Fruit fly (Drosophila melanogaster) whole organism, pupa: Measurements from ENCODE around the gene h-cup.

Experiments used
- CG10348 ChIP-seq: fragments of 200-800 bp; sonication (Bioruptor generic); IDR thresholded peaks from 2 replicates; pipeline ENCODE4 v1.3.6; 2022; ENCODE audit warnings: missing biosample characterization, missing genetic modification characterization
- CG13204 ChIP-seq: fragments of 200-800 bp; sonication (Bioruptor generic); optimal IDR thresholded peaks from 2 replicates; lab custom pipeline; 2018; ENCODE audit warnings: missing biosample characterization, mild to moderate bottlenecking, missing genetic modification characterization, moderate library complexity
- CG15710 ChIP-seq: fragments of 200-800 bp; sonication (Bioruptor generic); optimal IDR thresholded peaks from 2 replicates; lab custom pipeline; 2018; ENCODE audit warnings: missing biosample characterization, mild to moderate bottlenecking, missing genetic modification characterization, moderate library complexity
- CG17806 ChIP-seq: fragments of 200-800 bp; sonication (Bioruptor generic); optimal IDR thresholded peaks from 2 replicates; lab custom pipeline; 2018; ENCODE audit warnings: missing biosample characterization, mild to moderate bottlenecking, missing genetic modification characterization, moderate library complexity
- CG8159 ChIP-seq: fragments of 200-800 bp; sonication (Bioruptor generic); optimal IDR thresholded peaks from 3 replicates; lab custom pipeline; 2018; ENCODE audit warnings: missing biosample characterization, mild to moderate bottlenecking, missing genetic modification characterization, moderate library complexity
- CG8301 ChIP-seq: fragments of 200-800 bp; sonication (Bioruptor generic); optimal IDR thresholded peaks from 2 replicates; lab custom pipeline; 2018; ENCODE audit warnings: missing biosample characterization, mild to moderate bottlenecking, missing genetic modification characterization
- D1 ChIP-seq: fragments of 200-800 bp; sonication (Bioruptor generic); optimal IDR thresholded peaks from 2 replicates; lab custom pipeline; 2018; ENCODE audit warnings: missing biosample characterization, mild to moderate bottlenecking, missing genetic modification characterization, moderate library complexity
- EcR ChIP-seq: fragments of 200-800 bp; sonication (Bioruptor generic); optimal IDR thresholded peaks from 3 replicates; lab custom pipeline; 2019; ENCODE audit warnings: missing biosample characterization, missing genetic modification characterization, mild to moderate bottlenecking, moderate library complexity, missing genetic modification reagents
- Ets98B ChIP-seq: fragments of 200-800 bp; sonication (Bioruptor generic); IDR thresholded peaks from 2 replicates; pipeline ENCODE4 v1.3.6; 2022; ENCODE audit warnings: missing biosample characterization, missing genetic modification characterization
- Pif1B ChIP-seq: fragments of 200-800 bp; sonication (Bioruptor generic); optimal IDR thresholded peaks from 3 replicates; lab custom pipeline; 2016; ENCODE audit warnings: missing biosample characterization, missing genetic modification characterization
- fd96Ca ChIP-seq: fragments of 200-800 bp; sonication (Bioruptor generic); IDR thresholded peaks from 3 replicates; pipeline ENCODE4 v1.3.6; 2022; ENCODE audit warnings: missing biosample characterization, missing genetic modification characterization
- gl ChIP-seq: fragments of 200-800 bp; sonication (Bioruptor generic); optimal IDR thresholded peaks from 2 replicates; lab custom pipeline; 2018; ENCODE audit warnings: missing biosample characterization, mild to moderate bottlenecking, missing genetic modification characterization
- rn ChIP-seq: fragments of 200-800 bp; sonication (Bioruptor generic); IDR thresholded peaks from 2 replicates; pipeline ENCODE4 v1.3.6; 2022; ENCODE audit warnings: missing biosample characterization, missing genetic modification characterization

dm6 chr3R:15431142-15431541 is 48.4 kb upstream of the h-cup start:
- TF ChIP-seq CG17806 (no peak), CG10348 (GFP tag; lab: Robert Waterston, UW) (no peak), EcR (no peak), rn (GFP tag; lab: Robert Waterston, UW) (no peak), CG8301 (tag; lab: Kevin White, UChicago) (no peak), Ets98B (no peak), CG15710 (tag; lab: Kevin White, UChicago) (no peak), CG13204 (no peak), CG8159 (tag; lab: Kevin White, UChicago) (no peak), gl (no peak), fd96Ca (no peak), D1 (tag; lab: Kevin White, UChicago) (no peak), Pif1B (GFP tag; lab: Kevin White, UChicago) (no peak)
